Fruit fly (Drosophila melanogaster) whole organism, wandering third instar larva: ENCODE data around the gene CG31740.

Source experiments
- CG32264 ChIP-seq: fragments of 200-800 bp; sonication (Bioruptor generic); optimal IDR thresholded peaks from 2 replicates; lab custom pipeline; 2016; ENCODE audit warnings: missing biosample characterization, missing genetic modification characterization
- CrebA ChIP-seq: fragments of 200-800 bp; sonication (Bioruptor generic); optimal IDR thresholded peaks from 2 replicates; lab custom pipeline; 2016; ENCODE audit warnings: missing biosample characterization, mild to moderate bottlenecking, missing genetic modification characterization, borderline replicate concordance
- Hnf4 ChIP-seq: fragments of 200-800 bp; sonication (Bioruptor generic); optimal IDR thresholded peaks from 2 replicates; lab custom pipeline; 2016; ENCODE audit warnings: missing biosample characterization, mild to moderate bottlenecking, missing genetic modification characterization
- Hr78 ChIP-seq: fragments of >200 bp; optimal IDR thresholded peaks from 2 replicates; lab custom pipeline; 2017; ENCODE audit warnings: missing biosample characterization, missing genetic modification characterization
- Myc ChIP-seq: fragments of >200 bp; optimal IDR thresholded peaks from 2 replicates; lab custom pipeline; 2017
- OdsH ChIP-seq: fragments of 200-800 bp; sonication (Bioruptor generic); optimal IDR thresholded peaks from 2 replicates; lab custom pipeline; 2016; ENCODE audit warnings: missing biosample characterization, mild to moderate bottlenecking, missing genetic modification characterization
- dmrt93B ChIP-seq: fragments of 200-800 bp; sonication (Bioruptor generic); optimal IDR thresholded peaks from 2 replicates; lab custom pipeline; 2018; ENCODE audit warnings: missing biosample characterization, mild to moderate bottlenecking, missing genetic modification characterization
- dsf ChIP-seq: sonication (Bioruptor generic); optimal IDR thresholded peaks from 2 replicates; lab custom pipeline; 2016; ENCODE audit warnings: missing biosample characterization, missing genetic modification characterization, borderline replicate concordance
- fru ChIP-seq: fragments of 200-800 bp; sonication (Bioruptor generic); optimal IDR thresholded peaks from 3 replicates; lab custom pipeline; 2016; ENCODE audit warnings: missing biosample characterization, mild to moderate bottlenecking, missing genetic modification characterization
- h ChIP-seq: fragments of 200-800 bp; sonication (Bioruptor generic); optimal IDR thresholded peaks from 3 replicates; lab custom pipeline; 2016; ENCODE audit warnings: missing biosample characterization, mild to moderate bottlenecking, missing genetic modification characterization
- jim ChIP-seq: fragments of 175-275, 200-325 bp; sonication (Bioruptor generic); optimal IDR thresholded peaks from 2 replicates; lab custom pipeline; 2016; ENCODE audit warnings: missing biosample characterization, mild to moderate bottlenecking, missing genetic modification characterization
- pan ChIP-seq: fragments of >200 bp; optimal IDR thresholded peaks from 2 replicates; lab custom pipeline; 2017
- usp ChIP-seq: fragments of >200 bp; optimal IDR thresholded peaks from 2 replicates; lab custom pipeline; 2017; ENCODE audit warnings: missing biosample characterization, missing genetic modification characterization

dm6 chr2L:17990771-17991170, 18.0 kb upstream of the CG31740 start:
- TF ChIP-seq Myc (no peak), usp (no peak), h (GFP tag; lab: Kevin White, UChicago) (no peak), CrebA (GFP tag; lab: Kevin White, UChicago) (no peak), Hr78 (GFP tag; lab: Kevin White, UChicago) (no peak), pan (lab: Kevin White, UChicago) (no peak), CG32264 (GFP tag; lab: Kevin White, UChicago) (no peak), OdsH (no peak), dmrt93B (GFP tag; lab: Kevin White, UChicago) (no peak), Hnf4 (GFP tag; lab: Kevin White, UChicago) (no peak), jim (GFP tag; lab: Kevin White, UChicago) (no peak), dsf (no peak), fru (GFP tag; lab: Kevin White, UChicago) (no peak)
